Worm (Caenorhabditis elegans) whole organism, late embryonic: Measurements from ENCODE around the gene bus-8B.

Source experiments
- K02D7.2 ChIP-seq: sonication (generic microtip); optimal IDR thresholded peaks from 2 replicates; lab custom pipeline; 2017; ENCODE audit warnings: mild to moderate bottlenecking, missing genetic modification characterization, missing compliant biosample characterization
- T23F11.4 ChIP-seq: fragments of 200-800 bp; sonication (Bioruptor generic); optimal IDR thresholded peaks from 2 replicates; lab custom pipeline; 2018; ENCODE audit warnings: mild to moderate bottlenecking, missing genetic modification characterization, missing compliant biosample characterization
- ceh-18 ChIP-seq: sonication (generic microtip); optimal IDR thresholded peaks from 2 replicates; lab custom pipeline; 2016; ENCODE audit warnings: missing genetic modification characterization, missing compliant biosample characterization
- ceh-34 ChIP-seq: sonication (generic microtip); optimal IDR thresholded peaks from 2 replicates; lab custom pipeline; 2016; ENCODE audit warnings: mild to moderate bottlenecking, missing genetic modification characterization, missing compliant biosample characterization
- ceh-9 ChIP-seq: sonication (generic microtip); optimal IDR thresholded peaks from 2 replicates; lab custom pipeline; 2016; ENCODE audit warnings: mild to moderate bottlenecking, missing genetic modification characterization, inconsistent platforms, missing compliant biosample characterization
- dmd-4 ChIP-seq: sonication (generic microtip); optimal IDR thresholded peaks from 2 replicates; lab custom pipeline; 2016; ENCODE audit warnings: borderline replicate concordance, missing genetic modification characterization, missing compliant biosample characterization
- dve-1 ChIP-seq: sonication (generic microtip); optimal IDR thresholded peaks from 2 replicates; lab custom pipeline; 2017; ENCODE audit warnings: antibody characterized with exemption, mild to moderate bottlenecking, missing genetic modification characterization, missing compliant biosample characterization
- elt-4 ChIP-seq: sonication (generic microtip); optimal IDR thresholded peaks from 2 replicates; lab custom pipeline; 2016; ENCODE audit warnings: missing genetic modification characterization, missing compliant biosample characterization
- fax-1 ChIP-seq: sonication (generic microtip); optimal IDR thresholded peaks from 2 replicates; lab custom pipeline; 2016; ENCODE audit warnings: missing genotype, missing genetic modification characterization, missing compliant biosample characterization
- lin-11 ChIP-seq: fragments of 200-800 bp; sonication (Bioruptor generic); optimal IDR thresholded peaks from 2 replicates; lab custom pipeline; 2018; ENCODE audit warnings: mild to moderate bottlenecking, missing genetic modification characterization, missing compliant biosample characterization
- pag-3 ChIP-seq: sonication (generic microtip); optimal IDR thresholded peaks from 2 replicates; lab custom pipeline; 2016; ENCODE audit warnings: missing compliant biosample characterization, missing genetic modification characterization, borderline replicate concordance
- pat-9 ChIP-seq: fragments of 200-800 bp; sonication (Bioruptor generic); optimal IDR thresholded peaks from 2 replicates; lab custom pipeline; 2018; ENCODE audit warnings: mild to moderate bottlenecking, missing genetic modification characterization, moderate library complexity, missing compliant biosample characterization
- rnt-1 ChIP-seq: sonication (generic microtip); optimal IDR thresholded peaks from 2 replicates; lab custom pipeline; 2016; ENCODE audit warnings: missing genetic modification characterization, missing compliant biosample characterization

- TF ChIP-seq T23F11.4 (no peak), rnt-1 (tag; lab: Kevin White, UChicago) (no peak), pat-9 (tag; lab: Kevin White, UChicago) (no peak), dmd-4 (tag; lab: Kevin White, UChicago) (no peak), ceh-9 (tag; lab: Kevin White, UChicago) (no peak), dve-1 (tag; lab: Kevin White, UChicago) (no peak), ceh-34 (tag; lab: Kevin White, UChicago) (no peak), elt-4 (tag; lab: Kevin White, UChicago) (no peak), pag-3 (no peak), K02D7.2 (no peak), fax-1 (tag; lab: Kevin White, UChicago) (no peak), lin-11 (tag; lab: Kevin White, UChicago) (no peak), ceh-18 (tag; lab: Kevin White, UChicago) (no peak)
Observed at ce11 chrX:5470111-5470745, 22.9 kb upstream of the bus-8B start.
